Fruit fly (Drosophila melanogaster): ENCODE data around the gene CG15572.

dm6 chrX:4305980-4306379, 37.5 kb downstream of the CG15572 start:
- TF ChIP-seq CG8478 (optimal IDR thresholded peaks at IDR 0.05) (no peak), CTCF (optimal IDR thresholded peaks at IDR 0.05) (no peak)
